Fruit fly (Drosophila melanogaster) whole organism, embryonic: ENCODE measurements around the gene CG13096.

Source experiments
- Ada2b ChIP-seq: fragments of 200-800 bp; sonication (Bioruptor generic); IDR thresholded peaks from 2 replicates; pipeline ENCODE4 v1.3.6; 2022; ENCODE audit warnings: missing biosample characterization, missing genetic modification characterization
- Aef1 ChIP-seq: fragments of 200-800 bp; sonication (Bioruptor generic); IDR thresholded peaks from 3 replicates; pipeline ENCODE4 v1.3.6; 2022; ENCODE audit warnings: missing biosample characterization, missing genetic modification characterization
- Atf-2 ChIP-seq: fragments of 200-800 bp; sonication (Bioruptor generic); optimal IDR thresholded peaks from 2 replicates; lab custom pipeline; 2016; ENCODE audit warnings: missing biosample characterization, missing genetic modification characterization
- Bdp1 ChIP-seq: fragments of 200-800 bp; sonication (Bioruptor generic); optimal IDR thresholded peaks from 3 replicates; lab custom pipeline; 2016; ENCODE audit warnings: missing biosample characterization, missing genetic modification characterization
- CG10431 ChIP-seq: fragments of 200-800 bp; sonication (Bioruptor generic); optimal IDR thresholded peaks from 3 replicates; lab custom pipeline; 2018; ENCODE audit warnings: missing biosample characterization, mild to moderate bottlenecking, missing genetic modification characterization
- CG10959 ChIP-seq: fragments of 200-800 bp; sonication (Bioruptor generic); IDR thresholded peaks from 2 replicates; pipeline ENCODE4 v1.3.6; 2022; ENCODE audit warnings: missing biosample characterization, missing genetic modification characterization
- CG12391 ChIP-seq: fragments of 200-800 bp; sonication (Bioruptor generic); optimal IDR thresholded peaks from 3 replicates; lab custom pipeline; 2018; ENCODE audit warnings: missing biosample characterization, mild to moderate bottlenecking, missing genetic modification characterization, moderate library complexity
- CG16779 ChIP-seq: fragments of 200-800 bp; sonication (Bioruptor generic); IDR thresholded peaks from 2 replicates; pipeline ENCODE4 v1.3.6; 2022; ENCODE audit warnings: missing biosample characterization, missing genetic modification characterization
- CG17186 ChIP-seq: fragments of 200-800 bp; sonication (Bioruptor generic); optimal IDR thresholded peaks from 3 replicates; lab custom pipeline; 2017; ENCODE audit warnings: missing biosample characterization, missing genetic modification reagents, missing genetic modification characterization
- CG2129 ChIP-seq: fragments of 200-800 bp; sonication (Bioruptor generic); IDR thresholded peaks from 2 replicates; pipeline ENCODE4 v1.3.6; 2022; ENCODE audit warnings: missing biosample characterization, missing genetic modification characterization; ENCODE audit not compliant: partially characterized antibody
- CG2202 ChIP-seq: fragments of 200-800 bp; sonication (Bioruptor generic); optimal IDR thresholded peaks from 2 replicates; lab custom pipeline; 2018; ENCODE audit warnings: missing biosample characterization, mild to moderate bottlenecking, missing genetic modification characterization
- CG2678 ChIP-seq: fragments of 200-800 bp; sonication (Bioruptor generic); optimal IDR thresholded peaks from 3 replicates; lab custom pipeline; 2019; ENCODE audit warnings: missing biosample characterization, mild to moderate bottlenecking, missing genetic modification characterization, moderate library complexity
- CG2712 ChIP-seq: fragments of 200-800 bp; optimal IDR thresholded peaks from 3 replicates; lab custom pipeline; 2019; ENCODE audit warnings: missing biosample characterization, mild to moderate bottlenecking, missing genetic modification characterization, moderate library complexity
- CG30403 ChIP-seq: fragments of 200-800 bp; sonication (Bioruptor generic); optimal IDR thresholded peaks from 3 replicates; lab custom pipeline; 2016; ENCODE audit warnings: missing biosample characterization, missing genetic modification characterization
- CG34376 ChIP-seq: fragments of 200-800 bp; sonication (Bioruptor generic); optimal IDR thresholded peaks from 2 replicates; lab custom pipeline; 2018; ENCODE audit warnings: missing biosample characterization, mild to moderate bottlenecking, missing genetic modification characterization
- CG43689 ChIP-seq: fragments of 200-800 bp; sonication (Bioruptor generic); IDR thresholded peaks from 2 replicates; pipeline ENCODE4 v1.3.6; 2022; ENCODE audit warnings: missing biosample characterization, missing genetic modification characterization
- CG5953 ChIP-seq: fragments of 200-800 bp; sonication (Bioruptor generic); IDR thresholded peaks from 2 replicates; pipeline ENCODE4 v1.3.6; 2022; ENCODE audit warnings: missing biosample characterization, missing genetic modification characterization
- CG6175 ChIP-seq: fragments of 200-800 bp; sonication (Bioruptor generic); IDR thresholded peaks from 3 replicates; pipeline ENCODE4 v1.3.6; 2022; ENCODE audit warnings: missing biosample characterization, missing genetic modification characterization
- CG6813 ChIP-seq: fragments of 200-800 bp; sonication (Bioruptor generic); optimal IDR thresholded peaks from 2 replicates; lab custom pipeline; 2017; ENCODE audit warnings: missing biosample characterization, missing genetic modification characterization, mild to moderate bottlenecking, moderate library complexity, missing genetic modification reagents
- CG7357 ChIP-seq: fragments of 200-800 bp; sonication (Bioruptor generic); IDR thresholded peaks from 3 replicates; pipeline ENCODE4 v1.3.6; 2022; ENCODE audit warnings: missing biosample characterization, missing genetic modification characterization
- CG7745 ChIP-seq: fragments of 200-800 bp; sonication (Bioruptor generic); optimal IDR thresholded peaks from 2 replicates; lab custom pipeline; 2018; ENCODE audit warnings: missing biosample characterization, mild to moderate bottlenecking, missing genetic modification characterization, moderate library complexity
- CTCF ChIP-seq: fragments of 200-800 bp; sonication (Bioruptor generic); optimal IDR thresholded peaks from 2 replicates; lab custom pipeline; 2017; ENCODE audit warnings: missing biosample characterization, mild to moderate bottlenecking, missing genetic modification characterization, moderate library complexity
- D ChIP-seq, 2 experiments: fragments of 200-800 bp in 1 of 2; fragments of >200 bp in 1 of 2; sonication (Bioruptor generic) in 1 of 2; optimal IDR thresholded peaks; 2 replicates in 1 of 2; 3 replicates in 1 of 2; lab custom pipeline; 2017; ENCODE audit warnings: mild to moderate bottlenecking in 1 of 2, missing biosample characterization in 1 of 2, missing genetic modification characterization in 1 of 2, missing genetic modification reagents in 1 of 2
- E2f2 ChIP-seq: fragments of 200-800 bp; sonication (Bioruptor generic); IDR thresholded peaks from 2 replicates; pipeline ENCODE4 v1.3.6; 2022; ENCODE audit warnings: missing biosample characterization, missing genetic modification characterization
- Fer3 ChIP-seq: fragments of 200-800 bp; sonication (Bioruptor generic); optimal IDR thresholded peaks from 2 replicates; lab custom pipeline; 2018; ENCODE audit warnings: missing biosample characterization, mild to moderate bottlenecking, missing genetic modification characterization, moderate library complexity
- GATAe ChIP-seq: fragments of 200-800 bp; sonication (Bioruptor generic); conservative IDR thresholded peaks from 2 replicates; pipeline ENCODE4 v1.3.6; 2022; ENCODE audit warnings: missing biosample characterization, missing genetic modification characterization
- HHEX ChIP-seq: fragments of 200-800 bp; sonication (Bioruptor generic); optimal IDR thresholded peaks from 3 replicates; lab custom pipeline; 2017; ENCODE audit warnings: missing biosample characterization, mild to moderate bottlenecking, missing genetic modification characterization, missing genetic modification reagents
- Hr78 ChIP-seq, 2 experiments: fragments of 200-800 bp in 1 of 2; fragments of >200 bp in 1 of 2; sonication (Bioruptor generic) in 1 of 2; optimal IDR thresholded peaks; 2 replicates each; lab custom pipeline; 2017 to 2019; ENCODE audit warnings: missing biosample characterization in 2 of 2, missing genetic modification characterization in 2 of 2, mild to moderate bottlenecking in 1 of 2, moderate library complexity in 1 of 2
- Jarid2 ChIP-seq: fragments of 200-800 bp; sonication (Bioruptor generic); optimal IDR thresholded peaks from 3 replicates; lab custom pipeline; 2017; ENCODE audit warnings: mild to moderate bottlenecking, missing biosample characterization, missing genetic modification reagents, missing genetic modification characterization
- Mes4 ChIP-seq: fragments of 200-800 bp; sonication (Bioruptor generic); optimal IDR thresholded peaks from 2 replicates; lab custom pipeline; 2016; ENCODE audit warnings: missing biosample characterization, missing genetic modification characterization
- Opbp ChIP-seq: fragments of 200-800 bp; sonication (Bioruptor generic); IDR thresholded peaks from 3 replicates; pipeline ENCODE4 v1.3.6; 2022; ENCODE audit warnings: missing biosample characterization, missing genetic modification characterization; ENCODE audit not compliant: partially characterized antibody
- Sry-β ChIP-seq: fragments of 200-800 bp; sonication (Bioruptor generic); optimal IDR thresholded peaks from 2 replicates; lab custom pipeline; 2018; ENCODE audit warnings: missing biosample characterization, mild to moderate bottlenecking, missing genetic modification characterization, moderate library complexity
- chif ChIP-seq, 2 experiments: fragments of 200-800 bp; sonication (Bioruptor generic); optimal IDR thresholded peaks; 3 replicates each; lab custom pipeline; 2016; ENCODE audit warnings: missing biosample characterization in 2 of 2, missing genetic modification characterization in 2 of 2
- chm ChIP-seq: fragments of 200-800 bp; sonication (Bioruptor generic); IDR thresholded peaks from 2 replicates; pipeline ENCODE4 v1.3.6; 2022; ENCODE audit warnings: missing biosample characterization, missing genetic modification characterization
- da ChIP-seq: fragments of 200-800 bp; sonication (Bioruptor generic); optimal IDR thresholded peaks from 2 replicates; lab custom pipeline; 2016; ENCODE audit warnings: missing biosample characterization, missing genetic modification characterization
- dimm ChIP-seq: fragments of 200-800 bp; sonication (Bioruptor generic); IDR thresholded peaks from 2 replicates; pipeline ENCODE4 v1.3.6; 2022; ENCODE audit warnings: missing biosample characterization, missing genetic modification characterization
- disco-r ChIP-seq: fragments of 200-800 bp; sonication (Bioruptor generic); optimal IDR thresholded peaks from 2 replicates; lab custom pipeline; 2016; ENCODE audit warnings: missing biosample characterization, missing genetic modification characterization
- dpn ChIP-seq, 2 experiments: fragments of 200-800 bp; sonication (Bioruptor generic); optimal IDR thresholded peaks; 3 replicates each; lab custom pipeline; 2016; ENCODE audit warnings: missing biosample characterization in 2 of 2, missing genetic modification characterization in 2 of 2
- esg ChIP-seq: fragments of 200-800 bp; sonication (Bioruptor generic); conservative IDR thresholded peaks from 2 replicates; pipeline ENCODE4 v1.3.6; 2022; ENCODE audit warnings: missing biosample characterization, missing genetic modification characterization
- exex ChIP-seq: fragments of 200-800 bp; sonication (Bioruptor generic); optimal IDR thresholded peaks from 4 replicates; lab custom pipeline; 2018; ENCODE audit warnings: missing biosample characterization, mild to moderate bottlenecking, missing genetic modification characterization, moderate library complexity
- fu2 ChIP-seq: fragments of 200-800 bp; sonication (Bioruptor generic); optimal IDR thresholded peaks from 2 replicates; lab custom pipeline; 2016; ENCODE audit warnings: missing biosample characterization, missing genetic modification characterization
- gcm ChIP-seq: fragments of 200-800 bp; sonication (Bioruptor generic); optimal IDR thresholded peaks from 2 replicates; lab custom pipeline; 2019; ENCODE audit warnings: missing biosample characterization, mild to moderate bottlenecking, missing genetic modification characterization, moderate library complexity
- h ChIP-seq: fragments of >200 bp; optimal IDR thresholded peaks from 2 replicates; lab custom pipeline; 2017
- inv ChIP-seq: fragments of 200-800 bp; sonication (Bioruptor generic); IDR thresholded peaks from 2 replicates; pipeline ENCODE4 v1.3.6; 2022; ENCODE audit warnings: missing biosample characterization, missing genetic modification characterization; ENCODE audit not compliant: partially characterized antibody
- lola ChIP-seq, 3 experiments: fragments of >200 bp in 2 of 3; fragments of 200-800 bp in 1 of 3; sonication (Bioruptor generic) in 1 of 3; optimal IDR thresholded peaks; 2 replicates each; lab custom pipeline; 2017 to 2019; ENCODE audit warnings: missing biosample characterization in 3 of 3, missing genetic modification characterization in 3 of 3, mild to moderate bottlenecking in 1 of 3, moderate library complexity in 1 of 3
- nerfin-2 ChIP-seq: fragments of 200-800 bp; sonication (Bioruptor generic); IDR thresholded peaks from 2 replicates; pipeline ENCODE4 v1.3.6; 2022; ENCODE audit warnings: missing biosample characterization, missing genetic modification characterization; ENCODE audit not compliant: partially characterized antibody
- odd ChIP-seq: fragments of 200-800 bp; sonication (Bioruptor generic); optimal IDR thresholded peaks from 2 replicates; lab custom pipeline; 2017; ENCODE audit warnings: missing biosample characterization, mild to moderate bottlenecking, missing genetic modification characterization
- pita ChIP-seq: fragments of 200-800 bp; sonication (Bioruptor generic); optimal IDR thresholded peaks from 2 replicates; lab custom pipeline; 2017; ENCODE audit warnings: missing biosample characterization, mild to moderate bottlenecking, missing genetic modification characterization
- prd ChIP-seq, 3 experiments: fragments of >200 bp in 2 of 3; fragments of 200-800 bp in 1 of 3; sonication (Bioruptor generic) in 1 of 3; optimal IDR thresholded peaks in 2 of 3; IDR thresholded peaks in 1 of 3; 2 replicates in 2 of 3; 3 replicates in 1 of 3; pipeline versions ENCODE4 v1.3.6 to Lab custom; 2017 to 2022; ENCODE audit warnings: missing biosample characterization in 1 of 3, missing genetic modification characterization in 1 of 3
- psq ChIP-seq: fragments of 200-800 bp; sonication (Bioruptor generic); optimal IDR thresholded peaks from 2 replicates; lab custom pipeline; 2017; ENCODE audit warnings: missing biosample characterization, missing genetic modification characterization

CG13096 gene

dm6 chr2L:8485562-8485961 is 26.1 kb downstream of the CG13096 start:
- TF ChIP-seq D (optimal IDR thresholded peaks at IDR 0.05; lab: Kevin White, UChicago): no peak
- no peak for TF ChIP-seq D (GFP tag; optimal IDR thresholded peaks at IDR 0.05; lab: Kevin White, UChicago)
- no peak for TF ChIP-seq HHEX
- no peak for TF ChIP-seq CG43689 (GFP tag; lab: Robert Waterston, UW)
- TF ChIP-seq nerfin-2: peak; percentile 79
- TF ChIP-seq dimm: no peak
- TF ChIP-seq CG10959: no peak
- TF ChIP-seq h: no peak
- no peak for TF ChIP-seq gcm
- TF ChIP-seq GATAe: no peak
- peak; percentile 37 for TF ChIP-seq exex
- TF ChIP-seq CG10431: no peak
- TF ChIP-seq odd (GFP tag; lab: Kevin White, UChicago): no peak
- TF ChIP-seq Atf-2: no peak
- TF ChIP-seq CG12391: no peak
- no peak for TF ChIP-seq Mes4
- no peak for TF ChIP-seq CG6813 (GFP tag; lab: Kevin White, UChicago)
- peak; percentile 42; the same call in 1 of the 2 replicates for TF ChIP-seq inv
- TF ChIP-seq Bdp1 (GFP tag; lab: Kevin White, UChicago): peak; percentile 100
- TF ChIP-seq chif (GFP tag; optimal IDR thresholded peaks at IDR 0.05; lab: Kevin White, UChicago): no peak
- TF ChIP-seq CTCF: peak; percentile 96
- TF ChIP-seq CG7745: no peak
- TF ChIP-seq Aef1 (GFP tag; lab: Robert Waterston, UW): no peak
- no peak for TF ChIP-seq CG2712 (tag; lab: Kevin White, UChicago)
- no peak for TF ChIP-seq da (GFP tag; lab: Kevin White, UChicago)
- TF ChIP-seq CG16779 (GFP tag; lab: Robert Waterston, UW): no peak
- no peak for TF ChIP-seq CG6175 (GFP tag; lab: Robert Waterston, UW)
- TF ChIP-seq dpn (GFP tag; optimal IDR thresholded peaks at IDR 0.05; lab: Kevin White, UChicago): no peak
- no peak for TF ChIP-seq CG30403 (GFP tag; lab: Kevin White, UChicago)
- no peak for TF ChIP-seq E2f2
- peak; percentile 76 for TF ChIP-seq Opbp (GFP tag; lab: Robert Waterston, UW)
- TF ChIP-seq pita: no peak
- TF ChIP-seq CG2202: no peak
- no peak for TF ChIP-seq CG2129 (GFP tag; lab: Robert Waterston, UW)
- TF ChIP-seq CG17186: no peak
- TF ChIP-seq Ada2b (GFP tag; lab: Robert Waterston, UW): no peak
- no peak for TF ChIP-seq Sry-β (GFP tag; lab: Kevin White, UChicago)
- no peak for TF ChIP-seq CG5953 (GFP tag; lab: Robert Waterston, UW)
- no peak for TF ChIP-seq fu2
- no peak for TF ChIP-seq Fer3
- TF ChIP-seq lola (GFP tag; optimal IDR thresholded peaks at IDR 0.05; lab: Kevin White, UChicago): no peak
- TF ChIP-seq CG34376 (GFP tag; lab: Kevin White, UChicago): peak; percentile 29
- no peak for TF ChIP-seq prd (optimal IDR thresholded peaks at IDR 0.05; lab: Kevin White, UChicago)
- no peak for TF ChIP-seq prd (GFP tag; IDR thresholded peaks at IDR 0.05; lab: Robert Waterston, UW)
- no peak for TF ChIP-seq Hr78 (GFP tag; optimal IDR thresholded peaks at IDR 0.05; lab: Kevin White, UChicago)
- no peak for TF ChIP-seq psq (GFP tag; lab: Kevin White, UChicago)
- no peak for TF ChIP-seq CG7357 (GFP tag; lab: Robert Waterston, UW)
- TF ChIP-seq disco-r (GFP tag; lab: Kevin White, UChicago): no peak
- no peak for TF ChIP-seq esg (GFP tag; lab: Robert Waterston, UW)
- TF ChIP-seq chm (GFP tag; lab: Robert Waterston, UW): 0 out of 2 replicates have a peak, but pooled peaks have one; percentile 15
- no peak for TF ChIP-seq CG2678 (tag; lab: Kevin White, UChicago)
- TF ChIP-seq Jarid2: no peak
